Worm (Caenorhabditis elegans): ENCODE data around the gene ZK105.14.

ZK105.14 gene

DNA sequence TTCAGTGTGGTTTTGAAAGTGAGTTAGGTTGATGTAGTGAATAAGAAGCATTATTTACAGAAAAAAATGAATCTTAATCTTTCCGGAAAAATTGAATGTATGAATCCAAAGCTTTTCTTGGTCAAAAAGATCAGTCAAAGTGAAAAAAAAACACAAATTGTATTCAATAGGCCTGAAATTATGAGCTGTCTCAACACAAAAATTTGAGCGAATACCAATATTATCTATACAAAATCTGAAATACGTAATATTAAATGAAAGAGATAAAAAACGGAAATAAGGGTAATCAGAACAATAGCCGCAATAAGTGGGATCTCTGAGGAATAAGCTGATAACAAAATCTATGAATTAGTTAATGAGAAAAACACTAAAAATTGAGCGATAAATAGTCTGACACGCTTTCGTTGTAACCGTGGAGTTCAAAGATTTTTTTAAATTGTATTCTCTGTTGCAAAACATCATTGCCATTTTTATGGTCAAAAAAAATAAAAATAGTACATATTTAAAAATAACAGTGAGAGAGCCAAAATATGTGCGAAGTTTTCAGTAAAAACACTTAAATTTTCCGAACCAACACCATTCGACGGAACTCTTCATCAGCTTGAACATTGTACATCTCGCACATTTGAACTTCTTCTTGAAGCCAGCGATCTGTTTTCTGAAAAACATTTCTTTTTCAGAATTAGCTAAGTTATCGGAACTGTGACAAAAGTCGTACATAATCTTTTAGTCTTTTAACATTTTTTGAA, 37.8 kb downstream of the ZK105.14 start, which contains the start of gene sre-11:
TSS of gene sre-11 (minus strand) at position 51 of the 749 bp plus-strand sequence.
- no peak for TF ChIP-seq tra-4 (tag; optimal IDR thresholded peaks at IDR 0.05)
- TF ChIP-seq sea-1 (GFP tag; conservative IDR thresholded peaks at IDR 0.05), result no peak
- no peak for TF ChIP-seq scrt-1 (GFP tag; IDR thresholded peaks at IDR 0.05)
- no peak for TF ChIP-seq flt-1 (GFP tag; IDR thresholded peaks at IDR 0.05)
- TF ChIP-seq ets-7 (tag; optimal IDR thresholded peaks at IDR 0.05), result no peak
- no peak for TF ChIP-seq hmg-4 (GFP tag; optimal IDR thresholded peaks at IDR 0.05)
- TF ChIP-seq hmbx-1 (tag; optimal IDR thresholded peaks at IDR 0.05), result no peak
- no peak for TF ChIP-seq tbx-37 (GFP tag; conservative IDR thresholded peaks at IDR 0.05)
- no peak for TF ChIP-seq tbx-11 (GFP tag; IDR thresholded peaks at IDR 0.05)

ce11 chrV:7681388-7681787, 40.5 kb downstream of the ZK105.14 start, which contains the start of gene cyp-33A1:
Gene cyp-33A1 (minus strand): TSS chrV:7681459.
- TF ChIP-seq hmbx-1 (tag; optimal IDR thresholded peaks at IDR 0.05) (no peak), tbx-37 (GFP tag; conservative IDR thresholded peaks at IDR 0.05) (no peak), tbx-11 (GFP tag; IDR thresholded peaks at IDR 0.05) (no peak), pes-1 (GFP tag; IDR thresholded peaks at IDR 0.05) (no peak), sea-1 (GFP tag; conservative IDR thresholded peaks at IDR 0.05) (no peak)

DNA sequence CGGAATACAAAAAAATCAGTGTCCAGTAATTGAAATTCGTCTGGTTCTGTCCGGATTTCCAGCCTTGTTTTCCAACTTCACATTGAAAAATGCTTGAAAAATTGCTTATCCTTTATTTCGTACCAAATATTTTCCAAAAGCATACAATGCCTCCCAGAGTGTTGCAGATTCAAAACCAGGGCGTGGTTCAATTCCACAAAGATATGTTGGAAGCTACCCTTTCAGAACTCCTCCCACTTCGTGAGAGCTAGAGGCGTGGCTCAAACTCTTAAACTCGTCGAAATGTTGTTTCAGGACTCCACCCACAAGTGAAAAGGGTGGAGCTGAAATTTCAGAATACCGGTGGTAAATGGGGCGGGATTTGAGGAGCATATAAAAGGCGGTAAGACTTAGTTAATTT, 45.9 kb downstream of the ZK105.14 start, which contains the start of gene C12D5.3:
TSS of gene C12D5.3 (plus strand) at position 301 of the 400 bp plus-strand sequence.
- TF ChIP-seq flt-1 (GFP tag; IDR thresholded peaks at IDR 0.05), result no peak
- TF ChIP-seq sea-1 (GFP tag; conservative IDR thresholded peaks at IDR 0.05), result no peak
- no peak for TF ChIP-seq hnd-1 (tag; optimal IDR thresholded peaks at IDR 0.05)
- TF ChIP-seq aly-1 (tag; optimal IDR thresholded peaks at IDR 0.05), result no peak
- TF ChIP-seq tra-4 (tag; optimal IDR thresholded peaks at IDR 0.05), result no peak
- TF ChIP-seq B0310.2 (tag; optimal IDR thresholded peaks at IDR 0.05), result no peak
- no peak for TF ChIP-seq pes-1 (GFP tag; IDR thresholded peaks at IDR 0.05)
- TF ChIP-seq F13C5.2 (tag; optimal IDR thresholded peaks at IDR 0.05), result no peak
- no peak for TF ChIP-seq tbx-37 (GFP tag; conservative IDR thresholded peaks at IDR 0.05)
- TF ChIP-seq ama-1 (optimal IDR thresholded peaks at IDR 0.05), result no peak
- TF ChIP-seq ceh-13 (GFP tag; optimal IDR thresholded peaks at IDR 0.05), result no peak
- no peak for TF ChIP-seq ceh-36 (tag; optimal IDR thresholded peaks at IDR 0.05)
- TF ChIP-seq ets-7 (tag; optimal IDR thresholded peaks at IDR 0.05), result no peak
- TF ChIP-seq tbx-11 (GFP tag; IDR thresholded peaks at IDR 0.05), result no peak
- no peak for TF ChIP-seq scrt-1 (GFP tag; IDR thresholded peaks at IDR 0.05)

- no peak for TF ChIP-seq scrt-1 (GFP tag; IDR thresholded peaks at IDR 0.05)
- TF ChIP-seq ets-7 (tag; optimal IDR thresholded peaks at IDR 0.05), result no peak
- TF ChIP-seq hnd-1 (tag; optimal IDR thresholded peaks at IDR 0.05), result no peak
- no peak for TF ChIP-seq sea-1 (GFP tag; conservative IDR thresholded peaks at IDR 0.05)
- TF ChIP-seq tra-4 (tag; optimal IDR thresholded peaks at IDR 0.05), result no peak
Measured at ce11 chrV:7672258-7672657, 49.6 kb downstream of the ZK105.14 start, which contains the start of gene C12D5.4. Gene C12D5.4 (plus strand): TSS chrV:7672558.
